Worm (Caenorhabditis elegans) whole organism, midembryonic: ENCODE measurements around the gene K07E3.2.

ENCODE experiments used
- T22C8.4 ChIP-seq: fragments of 200-800 bp; sonication (Bioruptor generic); IDR thresholded peaks from 2 replicates; pipeline ENCODE4 v1.3.6; 2022; ENCODE audit warnings: missing genetic modification characterization, missing compliant biosample characterization
- cog-1 ChIP-seq: sonication (generic microtip); optimal IDR thresholded peaks from 2 replicates; lab custom pipeline; 2016; ENCODE audit warnings: missing genetic modification characterization, missing compliant biosample characterization
- flt-1 ChIP-seq: fragments of 200-800 bp; sonication (Bioruptor generic); IDR thresholded peaks from 2 replicates; pipeline ENCODE4 v1.3.6; 2022; ENCODE audit warnings: missing genetic modification characterization, missing compliant biosample characterization
- klf-2 ChIP-seq: fragments of 200-800 bp; sonication (Bioruptor generic); conservative IDR thresholded peaks from 2 replicates; pipeline ENCODE4 v1.3.6; 2022; ENCODE audit warnings: missing genetic modification reagents, missing genetic modification characterization, missing compliant biosample characterization
- med-1 ChIP-seq: sonication (generic microtip); optimal IDR thresholded peaks from 2 replicates; lab custom pipeline; 2017; ENCODE audit warnings: missing genetic modification characterization, mild to moderate bottlenecking, missing compliant biosample characterization, antibody characterized with exemption, missing genetic modification reagents; ENCODE audit not compliant: insufficient read depth
- ref-1 ChIP-seq: fragments of 200-800 bp; sonication (Bioruptor generic); conservative IDR thresholded peaks from 2 replicates; pipeline ENCODE4 v1.3.6; 2022; ENCODE audit warnings: missing genetic modification reagents, missing genetic modification characterization, missing compliant biosample characterization
- tab-1 ChIP-seq: fragments of 200-800 bp; sonication (Bioruptor generic); IDR thresholded peaks from 2 replicates; pipeline ENCODE4 v1.3.6; 2022; ENCODE audit warnings: missing genetic modification characterization, missing compliant biosample characterization
- ztf-23 ChIP-seq: fragments of 200-800 bp; sonication (Bioruptor generic); IDR thresholded peaks from 2 replicates; pipeline ENCODE4 v1.3.6; 2022; ENCODE audit warnings: missing genetic modification reagents, missing genetic modification characterization, missing compliant biosample characterization
- ztf-29 ChIP-seq: fragments of 200-800 bp; sonication (Bioruptor generic); IDR thresholded peaks from 2 replicates; pipeline ENCODE4 v1.3.6; 2022; ENCODE audit warnings: missing genetic modification reagents, missing genetic modification characterization, missing compliant biosample characterization

K07E3.2 gene

ce11 chrX:8103899-8104298 is at the start of gene K07E3.2:
TSS of gene K07E3.2 (plus strand) at chrX:8104298.
- TF ChIP-seq ref-1 (GFP tag; lab: Robert Waterston, UW) (no peak), T22C8.4 (GFP tag; lab: Robert Waterston, UW) (no peak), ztf-29 (GFP tag; lab: Robert Waterston, UW) (no peak), ztf-23 (GFP tag; lab: Robert Waterston, UW) (no peak), flt-1 (no peak), cog-1 (tag; lab: Kevin White, UChicago) (no peak), klf-2 (GFP tag; lab: Robert Waterston, UW) (no peak), med-1 (GFP tag; lab: Kevin White, UChicago) (no peak), tab-1 (GFP tag; lab: Robert Waterston, UW) (no peak)

DNA sequence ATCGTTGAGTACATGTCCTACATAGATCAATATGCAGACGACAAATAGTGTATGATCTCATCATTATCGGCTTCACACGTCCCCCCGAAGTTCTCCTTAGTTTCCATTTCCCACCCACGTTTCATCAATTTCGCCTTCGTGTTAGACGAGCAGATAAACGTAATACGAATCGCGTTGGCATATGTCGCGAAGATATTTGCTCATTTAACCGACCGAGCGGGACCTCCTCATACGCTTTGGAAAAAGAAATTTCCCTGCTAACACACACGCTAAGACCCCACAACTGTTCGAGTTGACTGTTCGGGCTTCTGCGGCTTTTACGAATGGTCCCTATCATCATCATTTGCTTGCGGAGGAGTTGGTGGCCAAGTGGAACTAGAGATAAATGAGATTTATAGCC is 49.6 kb upstream of the K07E3.2 start:
- TF ChIP-seq flt-1 (no peak), med-1 (GFP tag; lab: Kevin White, UChicago) (no peak), klf-2 (GFP tag; lab: Robert Waterston, UW) (no peak), cog-1 (tag; lab: Kevin White, UChicago) (no peak), ref-1 (GFP tag; lab: Robert Waterston, UW) (no peak), ztf-29 (GFP tag; lab: Robert Waterston, UW) (no peak), tab-1 (GFP tag; lab: Robert Waterston, UW) (no peak), ztf-23 (GFP tag; lab: Robert Waterston, UW) (no peak), T22C8.4 (GFP tag; lab: Robert Waterston, UW) (no peak)

DNA sequence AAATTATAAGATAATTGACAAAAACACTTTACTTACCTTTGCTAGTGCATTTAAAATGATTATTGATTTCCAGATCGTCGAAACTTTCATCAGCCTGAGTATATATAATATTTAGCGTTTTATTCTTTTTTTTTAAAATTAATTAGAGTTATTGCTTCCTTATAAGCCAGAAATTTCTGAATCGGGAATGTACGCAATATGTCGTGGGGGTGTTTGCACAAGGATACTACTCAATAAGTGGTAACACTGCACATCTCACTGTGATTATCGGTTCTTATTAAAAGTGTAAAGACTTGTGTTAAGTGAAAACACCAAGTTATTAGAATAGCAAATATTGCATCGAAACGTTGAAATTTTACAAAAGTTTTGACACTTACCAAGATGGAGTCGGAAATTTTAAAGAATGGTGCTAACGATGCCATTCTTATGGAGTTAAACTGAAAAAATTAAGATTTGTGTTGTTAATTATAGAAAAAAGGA is 46.3 kb upstream of the K07E3.2 start, which contains the start of gene dim-1:
TSS of gene dim-1 (minus strand) at position 430 of the 480 bp plus-strand sequence.
- TF ChIP-seq klf-2 (GFP tag; lab: Robert Waterston, UW) (no peak), ztf-23 (GFP tag; lab: Robert Waterston, UW) (no peak), flt-1 (no peak), ref-1 (GFP tag; lab: Robert Waterston, UW) (no peak), tab-1 (GFP tag; lab: Robert Waterston, UW) (no peak)

DNA sequence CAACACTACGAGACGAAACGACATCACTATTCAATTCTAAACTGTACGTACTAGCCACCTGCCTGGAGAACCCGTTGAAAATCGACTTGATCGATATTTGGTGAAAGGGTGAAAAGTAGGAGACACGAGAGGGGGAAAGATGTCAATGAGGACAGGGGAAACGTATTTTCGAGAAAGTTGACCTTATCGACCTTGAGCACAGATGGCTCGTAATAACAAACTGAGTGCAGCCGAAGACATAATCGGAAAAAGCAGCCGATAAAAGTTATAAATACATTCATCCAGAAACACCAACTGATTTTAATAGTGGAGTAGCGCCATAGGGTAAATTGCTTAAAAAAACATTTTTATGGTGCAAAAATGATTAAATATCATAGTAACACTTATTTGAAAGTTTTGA is 44.1 kb upstream of the K07E3.2 start:
- TF ChIP-seq med-1 (GFP tag; lab: Kevin White, UChicago) (no peak), cog-1 (tag; lab: Kevin White, UChicago) (no peak), ztf-29 (GFP tag; lab: Robert Waterston, UW) (no peak), T22C8.4 (GFP tag; lab: Robert Waterston, UW) (no peak), ztf-23 (GFP tag; lab: Robert Waterston, UW) (no peak), klf-2 (GFP tag; lab: Robert Waterston, UW) (no peak), flt-1 (no peak; the same call in 1 of the 2 replicates), ref-1 (GFP tag; lab: Robert Waterston, UW) (no peak), tab-1 (GFP tag; lab: Robert Waterston, UW) (no peak)

DNA sequence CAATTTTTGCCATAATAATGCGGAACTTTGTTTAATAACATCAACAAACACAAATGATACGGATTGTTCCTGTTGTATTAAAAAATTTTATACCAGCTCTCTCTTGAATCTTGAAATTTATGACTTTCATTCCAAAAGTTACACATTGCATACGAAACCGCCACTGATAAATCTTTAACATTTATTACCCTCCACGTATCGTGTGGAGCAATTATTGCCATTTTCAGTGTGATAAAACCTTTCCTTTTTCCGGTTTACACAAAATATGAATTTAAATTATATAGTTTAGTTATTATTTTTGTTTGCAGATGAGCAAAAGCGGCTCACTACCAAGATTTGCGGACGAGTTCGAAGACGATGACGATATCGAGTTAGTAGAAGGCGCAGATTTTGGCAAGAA is 43.3 kb upstream of the K07E3.2 start, which contains the start of gene C18A11.3:
TSS of gene C18A11.3 (plus strand) at position 301 of the 400 bp plus-strand sequence.
- TF ChIP-seq flt-1 (no peak), ztf-23 (GFP tag; lab: Robert Waterston, UW) (no peak), ztf-29 (GFP tag; lab: Robert Waterston, UW) (no peak)

DNA sequence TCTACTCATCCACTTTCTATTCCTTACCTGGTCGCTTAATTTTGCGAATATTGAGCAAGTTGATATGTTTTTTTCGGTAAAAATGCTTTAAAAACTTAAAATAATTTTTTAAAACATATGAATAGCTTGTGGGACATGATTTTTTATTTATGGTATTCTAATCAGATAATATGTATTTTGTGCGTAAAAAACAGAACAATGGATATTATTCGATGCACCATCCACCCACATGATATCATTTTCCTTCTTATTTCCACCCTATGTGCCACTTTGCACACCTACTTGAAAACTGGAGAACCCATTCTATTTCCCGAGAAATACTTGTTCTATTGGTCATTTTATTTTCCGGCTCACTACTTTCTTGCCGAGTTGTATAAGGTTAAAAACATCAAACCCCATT is 36.8 kb upstream of the K07E3.2 start, which contains the start of gene C18A11.2:
TSS of gene C18A11.2 (plus strand) at position 301 of the 400 bp plus-strand sequence.
- TF ChIP-seq ztf-23 (GFP tag; lab: Robert Waterston, UW) = no peak
- no peak for TF ChIP-seq med-1 (GFP tag; lab: Kevin White, UChicago)
- TF ChIP-seq cog-1 (tag; lab: Kevin White, UChicago) = no peak
- TF ChIP-seq flt-1 = no peak
- TF ChIP-seq T22C8.4 (GFP tag; lab: Robert Waterston, UW) = no peak
- TF ChIP-seq ref-1 (GFP tag; lab: Robert Waterston, UW) = no peak
- no peak for TF ChIP-seq tab-1 (GFP tag; lab: Robert Waterston, UW)
- no peak for TF ChIP-seq klf-2 (GFP tag; lab: Robert Waterston, UW)
- TF ChIP-seq ztf-29 (GFP tag; lab: Robert Waterston, UW) = no peak

DNA sequence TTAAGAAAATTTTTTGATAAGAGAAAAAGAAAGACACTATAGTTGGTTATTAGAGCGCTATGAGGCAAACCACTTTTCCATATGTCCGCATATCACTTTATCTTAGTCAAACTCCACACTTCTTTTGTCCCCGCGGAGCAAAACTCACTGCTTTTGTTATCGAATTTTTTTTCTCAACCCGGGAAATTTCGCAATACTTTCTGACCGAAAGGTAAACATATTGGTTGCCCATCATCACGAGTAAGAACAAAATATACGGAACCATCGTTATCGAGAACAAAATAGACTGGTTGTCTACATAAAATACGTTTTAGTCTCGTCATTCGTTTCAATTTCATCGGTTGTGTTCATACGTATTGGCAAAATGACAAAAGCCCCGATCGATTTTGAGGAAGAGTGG is 34.8 kb upstream of the K07E3.2 start, which contains the start of gene C18A11.1:
TSS of gene C18A11.1 (plus strand) at position 36 of the 400 bp plus-strand sequence.
- no peak for TF ChIP-seq cog-1 (tag; lab: Kevin White, UChicago)
- TF ChIP-seq ztf-29 (GFP tag; lab: Robert Waterston, UW) = no peak
- no peak for TF ChIP-seq ref-1 (GFP tag; lab: Robert Waterston, UW)
- TF ChIP-seq klf-2 (GFP tag; lab: Robert Waterston, UW) = no peak
- no peak for TF ChIP-seq flt-1
- TF ChIP-seq tab-1 (GFP tag; lab: Robert Waterston, UW) = no peak
- no peak for TF ChIP-seq T22C8.4 (GFP tag; lab: Robert Waterston, UW)
- no peak for TF ChIP-seq ztf-23 (GFP tag; lab: Robert Waterston, UW)
- TF ChIP-seq med-1 (GFP tag; lab: Kevin White, UChicago) = no peak

ce11 chrX:8074527-8074926 is 29.6 kb upstream of the K07E3.2 start:
- TF ChIP-seq ref-1 (GFP tag; lab: Robert Waterston, UW) (no peak), flt-1 (no peak), ztf-29 (GFP tag; lab: Robert Waterston, UW) (no peak), med-1 (GFP tag; lab: Kevin White, UChicago) (no peak), ztf-23 (GFP tag; lab: Robert Waterston, UW) (no peak), T22C8.4 (GFP tag; lab: Robert Waterston, UW) (no peak), cog-1 (tag; lab: Kevin White, UChicago) (no peak), tab-1 (GFP tag; lab: Robert Waterston, UW) (no peak), klf-2 (GFP tag; lab: Robert Waterston, UW) (no peak)

DNA sequence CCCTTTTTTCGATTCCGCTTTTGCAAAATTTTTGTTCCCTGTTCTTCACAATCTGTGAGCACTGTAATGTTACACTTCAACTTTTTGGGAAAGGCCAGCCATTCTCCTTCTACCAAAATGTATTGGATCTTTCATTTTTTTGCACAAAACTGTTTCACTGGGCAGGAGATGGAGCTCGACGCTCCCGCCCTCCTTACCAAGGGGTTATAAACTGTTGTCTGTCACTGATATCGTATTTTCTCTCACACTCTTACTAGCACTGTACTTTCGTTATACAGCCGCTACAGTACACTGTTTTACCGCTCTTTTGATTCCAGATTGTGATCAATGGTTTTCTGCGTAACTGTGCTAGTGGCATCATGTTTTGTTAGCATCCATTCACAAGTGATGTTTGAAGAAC is 26.4 kb upstream of the K07E3.2 start, which contains the start of gene C46F2.1:
TSS of gene C46F2.1 (plus strand) at position 301 of the 400 bp plus-strand sequence.
- TF ChIP-seq tab-1 (GFP tag; lab: Robert Waterston, UW) = no peak
- no peak for TF ChIP-seq cog-1 (tag; lab: Kevin White, UChicago)
- TF ChIP-seq ztf-23 (GFP tag; lab: Robert Waterston, UW) = no peak
- no peak for TF ChIP-seq ztf-29 (GFP tag; lab: Robert Waterston, UW)
- no peak for TF ChIP-seq med-1 (GFP tag; lab: Kevin White, UChicago)
- TF ChIP-seq ref-1 (GFP tag; lab: Robert Waterston, UW) = no peak
- TF ChIP-seq klf-2 (GFP tag; lab: Robert Waterston, UW) = no peak
- TF ChIP-seq flt-1 = no peak
- TF ChIP-seq T22C8.4 (GFP tag; lab: Robert Waterston, UW) = no peak
